Worm (Caenorhabditis elegans): ENCODE results near the gene gpx-3.

DNA sequence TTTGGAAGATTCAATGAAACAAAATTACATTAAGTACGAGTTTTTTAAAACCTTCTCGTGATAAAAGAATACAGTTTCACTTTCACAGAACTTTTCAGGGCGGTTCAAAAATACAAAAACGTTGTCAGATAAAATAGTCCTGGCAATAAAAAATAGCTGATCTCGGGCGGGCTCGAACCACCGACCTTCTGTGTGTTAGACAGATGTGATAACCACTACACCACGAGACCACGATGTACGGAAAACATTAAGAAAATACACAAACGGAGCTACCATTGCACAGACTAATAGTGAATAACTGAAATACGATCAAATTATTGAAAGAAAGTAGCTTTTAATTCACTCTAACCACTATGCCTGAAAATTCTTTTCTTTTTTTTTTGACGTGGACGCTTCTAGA is 26.8 kb upstream of the gpx-3 start:
- TF ChIP-seq lsy-2 (tag; optimal IDR thresholded peaks at IDR 0.05) (no peak), nhr-77 (tag; optimal IDR thresholded peaks at IDR 0.05) (no peak), lin-15B (tag; optimal IDR thresholded peaks at IDR 0.05) (no peak), fos-1 (tag; optimal IDR thresholded peaks at IDR 0.05) (no peak), nhr-90 (tag; optimal IDR thresholded peaks at IDR 0.05; ENCODE audit: poor library complexity) (peak; percentile 52), ztf-4 (tag; optimal IDR thresholded peaks at IDR 0.05) (no peak), swsn-7 (tag; optimal IDR thresholded peaks at IDR 0.05) (peak; percentile 26), elt-2 (tag; optimal IDR thresholded peaks at IDR 0.05) (peak; percentile 27), ceh-88 (GFP tag; IDR thresholded peaks at IDR 0.05) (no peak), ama-1 (optimal IDR thresholded peaks at IDR 0.05) (no peak)
